Worm (Caenorhabditis elegans): ENCODE results near the gene asd-1.

ce11 chrIII:4190241-4190640 is 6.8 kb upstream of the asd-1 start, which contains the start of gene spp-28:
- TF ChIP-seq unc-39 (tag; optimal IDR thresholded peaks at IDR 0.05) (no peak), nhr-102 (tag; optimal IDR thresholded peaks at IDR 0.05) (no peak), hlh-11 (tag; optimal IDR thresholded peaks at IDR 0.05) (no peak), snpc-4 (tag; optimal IDR thresholded peaks at IDR 0.05) (no peak), ztf-11 (tag; optimal IDR thresholded peaks at IDR 0.05) (no peak), nhr-10 (tag; optimal IDR thresholded peaks at IDR 0.05) (no peak), nhr-237 (tag; optimal IDR thresholded peaks at IDR 0.05) (no peak), egl-27 (tag; optimal IDR thresholded peaks at IDR 0.05) (no peak)
